Worm (Caenorhabditis elegans) whole organism, L4/young adult: ENCODE measurements around the gene Y116A8C.30.

Source experiments
- dao-5 ChIP-seq: sonication (generic microtip); optimal IDR thresholded peaks from 2 replicates; lab custom pipeline; 2016; ENCODE audit warnings: missing genotype, missing genetic modification characterization, moderate library complexity, missing compliant biosample characterization
- him-1 ChIP-seq: sonication (generic microtip); optimal IDR thresholded peaks from 2 replicates; lab custom pipeline; 2016; ENCODE audit warnings: missing genotype, missing genetic modification reagents, missing genetic modification characterization, missing compliant biosample characterization

ce11 chrIV:17126512-17126911 is 23.0 kb upstream of the Y116A8C.30 start:
- TF ChIP-seq him-1 (tag; lab: Kevin White, UChicago) (no peak), dao-5 (tag; lab: Kevin White, UChicago) (no peak)
